Fruit fly (Drosophila melanogaster): ENCODE data around the gene Cyp9f3.

dm6 chr3R:12411449-12411848 is 12.7 kb upstream of the Cyp9f3 start:
- no peak for TF ChIP-seq cnc (optimal IDR thresholded peaks at IDR 0.05)
- no peak for TF ChIP-seq kay (GFP tag; ENCODE audit: borderline replicate concordance)
